Worm (Caenorhabditis elegans): ENCODE data around the gene H40L08.3.

ce11 chrX:15057900-15058299 lies 18.0 kb downstream of the H40L08.3 start:
- TF ChIP-seq dao-5 (tag; optimal IDR thresholded peaks at IDR 0.05) (no peak), W03F9.2 (tag; optimal IDR thresholded peaks at IDR 0.05) (no peak), him-1 (tag; optimal IDR thresholded peaks at IDR 0.05) (no peak)

All from whole organism, L4/young adult.